Worm (Caenorhabditis elegans): Measurements from ENCODE around the gene bcf-1.

The bcf-1 gene

DNA sequence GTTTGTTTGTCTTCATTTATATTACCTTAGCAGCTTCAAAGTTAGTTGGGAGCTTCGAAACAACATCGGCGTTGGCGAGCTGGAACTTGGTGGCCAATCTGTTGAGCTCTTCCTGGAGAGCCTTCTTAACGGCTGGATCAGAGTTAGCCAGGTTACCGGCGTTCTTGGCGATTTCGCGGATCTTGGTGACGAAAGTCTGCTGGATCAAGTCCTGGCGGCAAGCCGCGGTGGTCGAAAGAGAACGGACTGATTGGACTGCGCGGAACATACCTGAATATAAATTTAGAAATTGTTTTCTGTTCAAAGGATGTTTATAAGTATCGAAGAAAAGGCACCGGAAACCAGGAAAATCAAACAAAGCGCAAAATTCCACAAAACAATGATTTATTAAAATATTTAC, 18.3 kb upstream of the bcf-1 start, which contains the start of gene atp-4:
TSS of gene atp-4 (minus strand) at position 270 of the 400 bp plus-strand sequence.
- TF ChIP-seq unc-62 (GFP tag; optimal IDR thresholded peaks at IDR 0.05) = no peak
- TF ChIP-seq Y55F3AM.14 (GFP tag; optimal IDR thresholded peaks at IDR 0.05) = peak; percentile 11
- no peak for TF ChIP-seq nhr-237 (tag; optimal IDR thresholded peaks at IDR 0.05)

ce11 chrV:6425927-6426326, 17.3 kb upstream of the bcf-1 start, which contains the start of gene T05H4.11:
Gene T05H4.11, minus strand, starts transcription at chrV:6426261.
- peak; percentile 8 for TF ChIP-seq F13H6.1 (tag; optimal IDR thresholded peaks at IDR 0.05)
- no peak for TF ChIP-seq zag-1 (tag; optimal IDR thresholded peaks at IDR 0.05)
- peak; percentile 24 for TF ChIP-seq ama-1 (optimal IDR thresholded peaks at IDR 0.05)
- peak in 1 of 2 experiments; percentile 4 for TF ChIP-seq lsy-2 (tag; optimal IDR thresholded peaks at IDR 0.05)
- no peak for TF ChIP-seq nhr-12 (tag; optimal IDR thresholded peaks at IDR 0.05)
- peak; percentile 26 for TF ChIP-seq gmeb-1 (tag; optimal IDR thresholded peaks at IDR 0.05)
- peak; percentile 44 for TF ChIP-seq sma-3 (GFP tag; optimal IDR thresholded peaks at IDR 0.05)
- TF ChIP-seq crh-2 (tag; optimal IDR thresholded peaks at IDR 0.05) = peak; percentile 4

ce11 chrV:6424055-6424454, 15.5 kb upstream of the bcf-1 start, which contains the start of gene urb-1:
Gene urb-1, minus strand, starts transcription at chrV:6424155.
- TF ChIP-seq zag-1 (tag; optimal IDR thresholded peaks at IDR 0.05) (no peak), mbf-1 (tag; optimal IDR thresholded peaks at IDR 0.05) (no peak), nhr-77 (tag; optimal IDR thresholded peaks at IDR 0.05) (no peak), ceh-16 (tag; optimal IDR thresholded peaks at IDR 0.05) (no peak), C34F6.9 (tag; optimal IDR thresholded peaks at IDR 0.05) (no peak), nhr-11 (tag; optimal IDR thresholded peaks at IDR 0.05) (no peak), unc-39 (tag; optimal IDR thresholded peaks at IDR 0.05) (no peak), lin-11 (tag; optimal IDR thresholded peaks at IDR 0.05) (no peak), ztf-4 (tag; optimal IDR thresholded peaks at IDR 0.05) (no peak), egl-27 (tag; optimal IDR thresholded peaks at IDR 0.05) (no peak), unc-62 (GFP tag; optimal IDR thresholded peaks at IDR 0.05) (no peak), ztf-11 (tag; optimal IDR thresholded peaks at IDR 0.05) (no peak), nhr-10 (tag; optimal IDR thresholded peaks at IDR 0.05) (no peak), nhr-129 (tag; optimal IDR thresholded peaks at IDR 0.05) (no peak), ZK546.5 (tag; optimal IDR thresholded peaks at IDR 0.05) (no peak)

- TF ChIP-seq crh-2 (tag; optimal IDR thresholded peaks at IDR 0.05) (no peak), lin-39 (tag; optimal IDR thresholded peaks at IDR 0.05) (no peak), nhr-25 (tag; optimal IDR thresholded peaks at IDR 0.05) (no peak), sma-3 (GFP tag; optimal IDR thresholded peaks at IDR 0.05) (no peak), C34F6.9 (tag; optimal IDR thresholded peaks at IDR 0.05) (no peak), zag-1 (tag; optimal IDR thresholded peaks at IDR 0.05) (no peak), fos-1 (tag; optimal IDR thresholded peaks at IDR 0.05) (no peak), ztf-11 (tag; optimal IDR thresholded peaks at IDR 0.05) (no peak), nhr-11 (tag; optimal IDR thresholded peaks at IDR 0.05) (no peak), unc-55 (GFP tag; optimal IDR thresholded peaks at IDR 0.05) (no peak), ztf-4 (tag; optimal IDR thresholded peaks at IDR 0.05) (no peak), nhr-12 (tag; optimal IDR thresholded peaks at IDR 0.05) (no peak), unc-62 (GFP tag; optimal IDR thresholded peaks at IDR 0.05) (no peak), ama-1 (optimal IDR thresholded peaks at IDR 0.05) (no peak), blmp-1 (tag; optimal IDR thresholded peaks at IDR 0.05; ENCODE audit: insufficient read depth) (no peak), peb-1 (tag; optimal IDR thresholded peaks at IDR 0.05) (no peak), aly-2 (tag; optimal IDR thresholded peaks at IDR 0.05) (no peak), mab-5 (tag; optimal IDR thresholded peaks at IDR 0.05) (no peak)
Measured at ce11 chrV:6414985-6415384, 6.4 kb upstream of the bcf-1 start, which contains the start of gene cht-6. Gene cht-6, plus strand, starts transcription at chrV:6414993.

ce11 chrV:6414469-6414868, 5.9 kb upstream of the bcf-1 start:
- TF ChIP-seq dmd-4 (tag; optimal IDR thresholded peaks at IDR 0.05) = no peak
- peak; percentile 26 for TF ChIP-seq fos-1 (tag; optimal IDR thresholded peaks at IDR 0.05)

DNA sequence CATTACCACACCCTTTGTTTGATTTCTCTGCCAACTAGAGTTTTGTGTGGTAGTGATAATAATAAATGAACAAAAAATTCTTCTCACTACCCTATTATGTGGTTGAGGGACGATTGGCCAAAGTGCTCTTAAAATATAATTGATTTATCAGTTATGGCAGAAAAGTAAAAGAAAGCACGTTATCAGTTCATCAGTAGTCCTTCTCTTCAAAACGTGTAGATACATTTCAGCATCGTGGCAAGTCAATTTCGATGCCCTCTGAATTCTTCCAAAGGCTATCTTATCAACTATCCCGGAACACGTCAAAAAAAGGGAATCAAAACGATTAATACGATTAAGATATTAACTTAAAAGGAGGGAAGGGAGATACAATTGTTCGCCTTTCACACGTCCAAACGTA, 4.5 kb upstream of the bcf-1 start:
- peak; percentile 60 for TF ChIP-seq fos-1 (tag; optimal IDR thresholded peaks at IDR 0.05)
- peak; percentile 20 for TF ChIP-seq sma-9 (GFP tag; optimal IDR thresholded peaks at IDR 0.05)
- TF ChIP-seq sma-9 (tag; optimal IDR thresholded peaks at IDR 0.05) = no peak
- TF ChIP-seq elt-1 (tag; optimal IDR thresholded peaks at IDR 0.05) = no peak
- TF ChIP-seq crh-2 (tag; optimal IDR thresholded peaks at IDR 0.05) = peak; percentile 65
- no peak for TF ChIP-seq C34F6.9 (tag; optimal IDR thresholded peaks at IDR 0.05)
- TF ChIP-seq gmeb-1 (tag; optimal IDR thresholded peaks at IDR 0.05) = peak; percentile 31
- peak; percentile 30 for TF ChIP-seq F13H6.1 (tag; optimal IDR thresholded peaks at IDR 0.05)

Measured in whole organism, L2 larva.